Fruit fly (Drosophila melanogaster): Measurements from ENCODE around the gene CG7488.

CG7488 gene

DNA sequence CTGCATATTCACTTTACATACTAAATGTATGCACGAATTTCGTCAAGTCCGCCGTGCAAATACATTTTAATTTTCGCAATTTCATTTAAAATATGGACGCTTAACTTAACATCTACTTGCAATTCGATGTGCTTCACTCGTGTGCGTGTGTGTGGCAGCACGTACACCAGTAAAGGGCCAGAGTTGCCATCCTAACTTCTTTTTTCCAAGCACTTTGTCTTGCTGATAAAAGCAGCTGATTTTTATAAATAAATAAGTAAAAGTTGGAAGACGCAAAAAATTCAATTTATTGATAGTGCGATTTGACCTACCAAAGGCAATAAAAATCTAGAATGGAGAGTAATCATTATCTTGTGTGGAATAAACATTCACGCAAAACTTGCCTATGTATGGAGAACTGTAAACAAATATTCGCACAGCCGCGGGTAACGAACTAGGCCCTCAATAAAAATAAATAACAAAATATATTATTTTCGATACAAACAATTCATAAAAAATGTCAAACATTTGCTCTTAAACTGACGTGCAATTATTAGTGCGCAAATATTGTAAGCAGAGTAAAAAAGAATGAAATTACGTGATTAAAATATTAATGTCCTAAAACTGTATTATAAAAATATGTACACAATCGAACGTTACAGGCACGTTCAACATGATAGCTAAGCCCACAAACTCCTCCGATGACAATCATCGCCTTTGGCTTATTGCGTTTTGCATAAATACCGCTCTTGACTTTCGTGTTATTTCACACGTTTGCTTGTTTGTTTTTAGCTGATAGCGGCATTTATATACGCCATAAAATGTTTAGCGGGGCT lies 13.0 kb upstream of the CG7488 start (continued):
- peak; percentile 50 for TF ChIP-seq HLH3B (GFP tag; IDR thresholded peaks at IDR 0.05)
- peak; percentile 72 for TF ChIP-seq dmrt99B (tag; optimal IDR thresholded peaks at IDR 0.05)
- peak; percentile 60 for TF ChIP-seq zfh2 (GFP tag; optimal IDR thresholded peaks at IDR 0.05)
- peak; percentile 97 for TF ChIP-seq CG11696 (GFP tag; IDR thresholded peaks at IDR 0.05)
- TF ChIP-seq fd64A (GFP tag; optimal IDR thresholded peaks at IDR 0.05) = no peak
- peak; percentile 55; the same call in 1 of the 2 replicates for TF ChIP-seq onecut (GFP tag; IDR thresholded peaks at IDR 0.05)
- peak; percentile 59 for TF ChIP-seq Ada2b (GFP tag; IDR thresholded peaks at IDR 0.05)
- TF ChIP-seq eve (GFP tag; optimal IDR thresholded peaks at IDR 0.05) = no peak
- TF ChIP-seq CG12391 (tag; optimal IDR thresholded peaks at IDR 0.05) = peak; percentile 75
- 0 out of 4 replicates have a peak, but pooled peaks have one; percentile 43 for TF ChIP-seq chinmo (GFP tag; IDR thresholded peaks at IDR 0.05; ENCODE audit: partially characterized antibody)
- TF ChIP-seq vvl (GFP tag; IDR thresholded peaks at IDR 0.05) = peak; percentile 37
- TF ChIP-seq fu2 (GFP tag; optimal IDR thresholded peaks at IDR 0.05) = no peak
- no peak for TF ChIP-seq Taf1 (GFP tag; IDR thresholded peaks at IDR 0.05)
- TF ChIP-seq BEAF-32 (GFP tag; optimal IDR thresholded peaks at IDR 0.05) = no peak
- TF ChIP-seq sd (tag; optimal IDR thresholded peaks at IDR 0.05) = peak; percentile 91
- peak; percentile 74 for TF ChIP-seq Atf6 (GFP tag; IDR thresholded peaks at IDR 0.05)
- TF ChIP-seq CG7928 (GFP tag; optimal IDR thresholded peaks at IDR 0.05) = peak; percentile 20
- TF ChIP-seq btn (GFP tag; optimal IDR thresholded peaks at IDR 0.05) = no peak
- no peak for TF ChIP-seq CG3726 (GFP tag; IDR thresholded peaks at IDR 0.05)
- TF ChIP-seq CG13296 (GFP tag; optimal IDR thresholded peaks at IDR 0.05) = peak; percentile 79
- no peak for TF ChIP-seq CHES-1-like (GFP tag; optimal IDR thresholded peaks at IDR 0.05)
- no peak for TF ChIP-seq Lpt (GFP tag; optimal IDR thresholded peaks at IDR 0.05)
- peak; percentile 87 for TF ChIP-seq row (GFP tag; IDR thresholded peaks at IDR 0.05)
- no peak for TF ChIP-seq Spps (tag; optimal IDR thresholded peaks at IDR 0.05)
- peak; percentile 60 for TF ChIP-seq fd96Cb (tag; optimal IDR thresholded peaks at IDR 0.05)
- TF ChIP-seq Bgb (GFP tag; IDR thresholded peaks at IDR 0.05; ENCODE audit: partially characterized antibody) = no peak; the same call in 1 of the 2 replicates
- TF ChIP-seq Sry-δ (GFP tag; optimal IDR thresholded peaks at IDR 0.05) = no peak
- peak; percentile 63 for TF ChIP-seq CG2712 (tag; optimal IDR thresholded peaks at IDR 0.05)
- TF ChIP-seq Kr (GFP tag; optimal IDR thresholded peaks at IDR 0.05) = no peak
- peak; percentile 77 for TF ChIP-seq NfI (GFP tag; optimal IDR thresholded peaks at IDR 0.05)
- no peak for TF ChIP-seq hkb (optimal IDR thresholded peaks at IDR 0.05)
- peak; percentile 82; the same call in 1 of the 2 replicates for TF ChIP-seq hkb (GFP tag; IDR thresholded peaks at IDR 0.05)
- TF ChIP-seq Xrp1 (GFP tag; IDR thresholded peaks at IDR 0.05) = peak; percentile 58; the same call in 1 of the 2 replicates
- TF ChIP-seq CG1603 (tag; optimal IDR thresholded peaks at IDR 0.05) = no peak
- peak; percentile 34 for TF ChIP-seq nmo (GFP tag; optimal IDR thresholded peaks at IDR 0.05)
- peak; percentile 53; the same call in 1 of the 3 replicates for TF ChIP-seq CG7357 (GFP tag; IDR thresholded peaks at IDR 0.05)
- TF ChIP-seq luna (GFP tag; optimal IDR thresholded peaks at IDR 0.05) = no peak
- peak; percentile 38 for TF ChIP-seq CG13624 (GFP tag; optimal IDR thresholded peaks at IDR 0.05)
- TF ChIP-seq CG1602 (GFP tag; optimal IDR thresholded peaks at IDR 0.05) = peak; percentile 44
- no peak for TF ChIP-seq CG17802 (tag; optimal IDR thresholded peaks at IDR 0.05)
- peak; percentile 43 for TF ChIP-seq cato (GFP tag; optimal IDR thresholded peaks at IDR 0.05; ENCODE audit: borderline replicate concordance)
- TF ChIP-seq disco-r (GFP tag; optimal IDR thresholded peaks at IDR 0.05) = peak; percentile 12
- TF ChIP-seq CG7839 (tag; optimal IDR thresholded peaks at IDR 0.05) = peak; percentile 72
- no peak for TF ChIP-seq Hr78 (GFP tag; optimal IDR thresholded peaks at IDR 0.05)
- peak; percentile 55 for TF ChIP-seq odd (GFP tag; optimal IDR thresholded peaks at IDR 0.05)
- no peak for TF ChIP-seq p53 (GFP tag; optimal IDR thresholded peaks at IDR 0.05)
- TF ChIP-seq CG2199 (GFP tag; IDR thresholded peaks at IDR 0.05) = no peak
- TF ChIP-seq stc (GFP tag; IDR thresholded peaks at IDR 0.05) = peak; percentile 31; the same call in 1 of the 2 replicates
- TF ChIP-seq Optix (GFP tag; IDR thresholded peaks at IDR 0.05) = 0 out of 3 replicates have a peak, but pooled peaks have one; percentile 5
- TF ChIP-seq br (optimal IDR thresholded peaks at IDR 0.05) = no peak

All from whole organism, embryonic.